Worm (Caenorhabditis elegans): Measurements from ENCODE around the gene B0310.1.

- no peak for TF ChIP-seq aha-1 (tag; optimal IDR thresholded peaks at IDR 0.05)
- TF ChIP-seq skn-1 (tag; optimal IDR thresholded peaks at IDR 0.05): no peak
- no peak for TF ChIP-seq ces-1 (GFP tag; optimal IDR thresholded peaks at IDR 0.05)
Measured at ce11 chrX:520881-521280, 27.9 kb downstream of the B0310.1 start, which contains the start of gene B0310.3.

Measured in whole organism, L1 larva.